Fruit fly (Drosophila melanogaster): ENCODE data around the gene CG15812.

DNA sequence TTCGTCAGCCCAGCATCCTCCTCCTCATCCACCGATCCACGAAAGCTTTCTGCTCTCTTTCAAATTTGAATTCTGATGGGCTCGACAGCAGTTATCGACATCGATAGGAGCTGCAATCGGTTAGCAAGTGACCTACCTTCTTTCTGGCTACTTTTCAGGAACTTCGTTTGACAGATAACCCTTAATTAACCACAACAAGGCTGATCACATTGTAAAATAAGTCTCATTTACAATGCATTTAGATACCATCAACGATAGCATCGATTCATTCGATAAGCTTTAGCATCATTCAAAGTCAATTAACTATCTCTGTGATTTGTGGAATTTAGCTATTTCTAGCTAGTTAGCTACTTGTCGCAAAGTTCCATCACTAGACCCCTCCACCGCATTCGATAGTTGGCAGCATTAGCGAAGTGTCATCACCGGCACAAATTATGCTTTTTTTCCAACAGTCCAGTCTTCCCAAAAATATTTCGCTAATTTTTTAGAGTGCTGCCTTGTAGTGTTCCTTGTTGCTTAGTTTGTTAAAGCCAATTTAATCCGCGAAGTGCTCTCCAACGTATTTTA lies 18.8 kb downstream of the CG15812 start, which contains the start of the genes MnM and Girdin:
- TF ChIP-seq Rel (GFP tag; optimal IDR thresholded peaks at IDR 0.05) = no peak
- no peak for TF ChIP-seq Rel (tag; optimal IDR thresholded peaks at IDR 0.05)
- no peak for TF ChIP-seq Mio (GFP tag; optimal IDR thresholded peaks at IDR 0.05)
- TF ChIP-seq Jra (GFP tag; optimal IDR thresholded peaks at IDR 0.05) = no peak
- no peak for TF ChIP-seq CrebA (GFP tag; optimal IDR thresholded peaks at IDR 0.05; ENCODE audit: borderline replicate concordance)
- peak; percentile 69 for TF ChIP-seq ey (GFP tag; optimal IDR thresholded peaks at IDR 0.05)
- no peak for TF ChIP-seq usp (GFP tag; optimal IDR thresholded peaks at IDR 0.05)
- TF ChIP-seq h (GFP tag; optimal IDR thresholded peaks at IDR 0.05) = no peak
- TF ChIP-seq brk (GFP tag; optimal IDR thresholded peaks at IDR 0.05) = no peak
- no peak for TF ChIP-seq Hr78 (GFP tag; optimal IDR thresholded peaks at IDR 0.05)
- TF ChIP-seq jim (GFP tag; optimal IDR thresholded peaks at IDR 0.05) = no peak
- TF ChIP-seq dmrt93B (GFP tag; optimal IDR thresholded peaks at IDR 0.05) = peak; percentile 19
- TF ChIP-seq pan (optimal IDR thresholded peaks at IDR 0.05) = no peak
- peak; percentile 70 for TF ChIP-seq fru (GFP tag; optimal IDR thresholded peaks at IDR 0.05)
